Worm (Caenorhabditis elegans) whole organism, early embryonic: Measurements from ENCODE around the gene fbxa-14.

Experiments used
- F13C5.2 ChIP-seq: sonication (generic microtip); optimal IDR thresholded peaks from 2 replicates; lab custom pipeline; 2017; ENCODE audit warnings: mild to moderate bottlenecking, missing genetic modification characterization, inconsistent platforms, missing compliant biosample characterization
- aly-1 ChIP-seq: sonication (generic microtip); optimal IDR thresholded peaks from 2 replicates; lab custom pipeline; 2016; ENCODE audit warnings: missing genetic modification characterization, missing compliant biosample characterization
- ama-1 ChIP-seq: fragments of 150-350 bp; optimal IDR thresholded peaks from 2 replicates; lab custom pipeline; 2014
- ceh-13 ChIP-seq: fragments of 200-800 bp; sonication (Bioruptor generic); optimal IDR thresholded peaks from 2 replicates; lab custom pipeline; 2018; ENCODE audit warnings: mild to moderate bottlenecking, missing genetic modification characterization, missing compliant biosample characterization
- flt-1 ChIP-seq: fragments of 200-800 bp; sonication (Bioruptor generic); IDR thresholded peaks from 2 replicates; pipeline ENCODE4 v1.3.6; 2022; ENCODE audit warnings: missing genetic modification characterization, missing compliant biosample characterization
- hmg-4 ChIP-seq: fragments of 200-800 bp; sonication (Bioruptor generic); optimal IDR thresholded peaks from 2 replicates; lab custom pipeline; 2018; ENCODE audit warnings: mild to moderate bottlenecking, missing genetic modification characterization, missing compliant biosample characterization
- sea-1 ChIP-seq: fragments of 200-800 bp; sonication (Bioruptor generic); conservative IDR thresholded peaks from 2 replicates; pipeline ENCODE4 v1.3.6; 2022; ENCODE audit warnings: missing genetic modification characterization, missing compliant biosample characterization

- TF ChIP-seq F13C5.2 (tag; lab: Kevin White, UChicago), result no peak
- no peak for TF ChIP-seq aly-1 (tag; lab: Kevin White, UChicago)
- no peak for TF ChIP-seq hmg-4
- no peak for TF ChIP-seq flt-1 (GFP tag; lab: Robert Waterston, UW)
- TF ChIP-seq ceh-13, result no peak
- TF ChIP-seq sea-1 (GFP tag; lab: Robert Waterston, UW), result no peak
- TF ChIP-seq ama-1 (lab: Kevin White, UChicago), result no peak
Measured at ce11 chrIII:1273655-1274328, 50.6 kb downstream of the fbxa-14 start, which contains the start of gene fbxa-29.
